Worm (Caenorhabditis elegans) whole organism, L3 larva: ENCODE data around the gene C03A3.1.

ENCODE experiments used
- R02D3.7 ChIP-seq: fragments of 150-350 bp; optimal IDR thresholded peaks from 2 replicates; lab custom pipeline; 2014; ENCODE audit warnings: missing biosample characterization, missing genetic modification characterization
- ZK546.5 ChIP-seq: sonication (generic microtip); optimal IDR thresholded peaks from 2 replicates; lab custom pipeline; 2017; ENCODE audit warnings: missing biosample characterization, missing genetic modification characterization
- aly-2 ChIP-seq: fragments of 150-350 bp; optimal IDR thresholded peaks from 2 replicates; lab custom pipeline; 2014; ENCODE audit warnings: missing biosample characterization, missing genetic modification characterization
- ceh-16 ChIP-seq: sonication (generic microtip); optimal IDR thresholded peaks from 2 replicates; lab custom pipeline; 2017; ENCODE audit warnings: missing biosample characterization, missing genetic modification characterization
- ceh-9 ChIP-seq: sonication (generic microtip); optimal IDR thresholded peaks from 2 replicates; lab custom pipeline; 2018; ENCODE audit warnings: missing biosample characterization, missing genetic modification characterization
- daf-12 ChIP-seq: fragments of 150-350 bp; optimal IDR thresholded peaks from 2 replicates; lab custom pipeline; 2014; ENCODE audit warnings: missing biosample characterization, missing genetic modification reagents, missing genetic modification characterization
- egl-27 ChIP-seq: sonication (generic microtip); optimal IDR thresholded peaks from 4 replicates; lab custom pipeline; 2017; ENCODE audit warnings: missing biosample characterization, missing genetic modification reagents, missing genetic modification characterization
- egl-5 ChIP-seq: fragments of 150-350 bp; optimal IDR thresholded peaks from 2 replicates; lab custom pipeline; 2017; ENCODE audit warnings: missing biosample characterization, missing genetic modification reagents, missing genetic modification characterization, inconsistent platforms
- elt-2 ChIP-seq: sonication (generic microtip); optimal IDR thresholded peaks from 2 replicates; lab custom pipeline; 2016; ENCODE audit warnings: missing genetic modification reagents, mild to moderate bottlenecking, missing genetic modification characterization, missing compliant biosample characterization
- elt-3 ChIP-seq, 3 experiments: fragments of 150-350 bp in 1 of 3; sonication (generic microtip) in 2 of 3; optimal IDR thresholded peaks; 2 replicates in 2 of 3; 4 replicates in 1 of 3; lab custom pipeline; 2014 to 2017; ENCODE audit warnings: missing biosample characterization in 3 of 3, missing genetic modification characterization in 3 of 3
- eor-1 ChIP-seq, 2 experiments: fragments of 150-350 bp; optimal IDR thresholded peaks; 2 replicates each; lab custom pipeline; 2014 to 2018; ENCODE audit warnings: missing biosample characterization in 2 of 2, missing genetic modification characterization in 2 of 2
- fkh-10 ChIP-seq: sonication (generic microtip); optimal IDR thresholded peaks from 2 replicates; lab custom pipeline; 2017; ENCODE audit warnings: missing biosample characterization, missing genetic modification reagents, missing genetic modification characterization
- lin-39 ChIP-seq: fragments of 150-350 bp; optimal IDR thresholded peaks from 2 replicates; lab custom pipeline; 2018; ENCODE audit warnings: missing biosample characterization, missing genetic modification reagents, missing genetic modification characterization
- lsy-12 ChIP-seq: sonication (generic microtip); optimal IDR thresholded peaks from 2 replicates; lab custom pipeline; 2016; ENCODE audit warnings: mild to moderate bottlenecking, missing genetic modification characterization, missing compliant biosample characterization
- mml-1 ChIP-seq: fragments of 150-350 bp; sonication (generic microtip); optimal IDR thresholded peaks from 3 replicates; lab custom pipeline; 2014; ENCODE audit warnings: missing biosample characterization, missing genetic modification characterization
- nfya-1 ChIP-seq: sonication (generic microtip); optimal IDR thresholded peaks from 2 replicates; lab custom pipeline; 2017; ENCODE audit warnings: missing genetic modification characterization, mild to moderate bottlenecking, missing compliant biosample characterization, antibody characterized with exemption, moderate library complexity; ENCODE audit not compliant: insufficient read depth
- nhr-11 ChIP-seq: fragments of 150-350 bp; optimal IDR thresholded peaks from 2 replicates; lab custom pipeline; 2014; ENCODE audit warnings: missing biosample characterization, missing genetic modification characterization
- nhr-12 ChIP-seq: fragments of 150-350 bp; optimal IDR thresholded peaks from 2 replicates; lab custom pipeline; 2014; ENCODE audit warnings: missing biosample characterization, missing genetic modification characterization
- nhr-23 ChIP-seq: fragments of 150-350 bp; optimal IDR thresholded peaks from 2 replicates; lab custom pipeline; 2014; ENCODE audit warnings: missing biosample characterization, missing genetic modification reagents, missing genetic modification characterization
- nhr-25 ChIP-seq: sonication (generic microtip); optimal IDR thresholded peaks from 2 replicates; lab custom pipeline; 2017; ENCODE audit warnings: missing biosample characterization, missing genetic modification characterization
- nhr-28 ChIP-seq: fragments of 150-350 bp; optimal IDR thresholded peaks from 2 replicates; lab custom pipeline; 2014; ENCODE audit warnings: missing biosample characterization, missing genetic modification characterization
- nhr-43 ChIP-seq: sonication (generic microtip); optimal IDR thresholded peaks from 2 replicates; lab custom pipeline; 2016; ENCODE audit warnings: mild to moderate bottlenecking, missing genetic modification characterization, missing compliant biosample characterization; ENCODE audit not compliant: poor library complexity, severe bottlenecking
- nhr-76 ChIP-seq: fragments of 150-350 bp; sonication (generic microtip); optimal IDR thresholded peaks from 5 replicates; lab custom pipeline; 2014; ENCODE audit warnings: missing biosample characterization, missing genetic modification characterization
- nhr-77 ChIP-seq: fragments of 150-350 bp; optimal IDR thresholded peaks from 2 replicates; lab custom pipeline; 2014; ENCODE audit warnings: missing biosample characterization, missing genetic modification characterization
- pha-4 ChIP-seq: fragments of 150-350 bp; optimal IDR thresholded peaks from 2 replicates; lab custom pipeline; 2014; ENCODE audit warnings: missing biosample characterization, missing genetic modification reagents, missing genetic modification characterization
- pqm-1 ChIP-seq: fragments of 150-350 bp; optimal IDR thresholded peaks from 2 replicates; lab custom pipeline; 2017; ENCODE audit warnings: missing biosample characterization, missing genetic modification characterization, inconsistent platforms
- sea-2 ChIP-seq: fragments of 150-350 bp; sonication (generic microtip); optimal IDR thresholded peaks from 4 replicates; lab custom pipeline; 2014; ENCODE audit warnings: missing biosample characterization, missing genetic modification reagents, missing genetic modification characterization
- skn-1 ChIP-seq: fragments of 150-350 bp; optimal IDR thresholded peaks from 2 replicates; lab custom pipeline; 2014; ENCODE audit warnings: missing biosample characterization, missing genetic modification characterization
- snpc-4 ChIP-seq: fragments of 150-350 bp; optimal IDR thresholded peaks from 2 replicates; lab custom pipeline; 2014; ENCODE audit warnings: missing biosample characterization, missing genetic modification characterization
- ztf-11 ChIP-seq: fragments of 150-350 bp; optimal IDR thresholded peaks from 2 replicates; lab custom pipeline; 2014; ENCODE audit warnings: missing biosample characterization, missing genetic modification characterization

Gene C03A3.1

ce11 chrX:11264715-11265114 lies 7.6 kb downstream of the C03A3.1 start:
- TF ChIP-seq pqm-1 (tag; lab: Kevin White, UChicago) (peak; percentile 84), snpc-4 (tag; lab: Kevin White, UChicago) (no peak), elt-2 (tag; lab: Kevin White, UChicago) (peak; percentile 82)

DNA sequence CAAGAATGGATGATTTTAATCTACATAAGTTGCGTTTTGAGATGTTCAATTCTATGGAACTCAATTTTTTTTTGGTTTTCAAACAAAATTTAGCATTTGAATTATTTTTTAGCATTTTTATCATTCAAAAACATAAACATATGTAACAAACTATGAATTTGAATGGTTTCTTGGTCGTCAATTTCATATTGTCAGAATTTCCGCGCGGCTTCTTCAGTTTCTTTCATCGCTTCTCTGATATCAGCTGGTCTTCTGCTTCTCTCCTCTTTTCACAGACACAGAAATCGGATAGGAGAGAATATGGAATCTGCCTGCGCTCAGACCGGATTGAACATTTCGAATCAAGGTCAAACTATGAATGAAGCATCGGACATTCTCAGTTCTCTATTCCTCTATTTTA lies 9.6 kb downstream of the C03A3.1 start, which contains the start of gene C03A3.9:
TSS of gene C03A3.9 (plus strand) at position 301 of the 400 bp plus-strand sequence.
- TF ChIP-seq aly-2 (tag; lab: Kevin White, UChicago) (no peak), elt-3 (tag; optimal IDR thresholded peaks at IDR 0.05; lab: Kevin White, UChicago) (no peak), nhr-25 (peak; percentile 21), sea-2 (GFP tag; lab: Kevin White, UChicago) (no peak), egl-27 (tag; lab: Kevin White, UChicago) (no peak)

DNA sequence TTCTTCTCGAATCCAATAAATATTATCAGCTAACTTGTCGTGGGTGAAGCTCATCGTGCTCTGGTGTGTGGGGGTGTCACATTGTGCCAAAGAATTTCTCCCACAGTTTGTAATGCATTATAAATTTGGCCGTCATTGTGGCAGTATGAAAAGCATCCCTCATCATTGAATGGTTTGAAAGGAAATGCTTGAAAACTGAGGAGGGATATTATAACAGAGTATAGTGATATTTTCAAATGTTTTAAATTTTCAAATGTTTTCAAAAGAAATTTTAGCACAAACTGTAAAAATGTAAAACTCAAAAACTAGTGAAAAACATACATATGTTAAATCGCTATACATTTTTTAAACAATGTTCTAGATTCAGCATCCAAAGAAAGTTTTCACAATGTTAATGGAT lies 11.8 kb downstream of the C03A3.1 start, which contains the start of gene C03A3.3:
TSS of gene C03A3.3 (minus strand) at position 101 of the 400 bp plus-strand sequence.
- no peak for TF ChIP-seq nhr-76 (tag; lab: Kevin White, UChicago)
- TF ChIP-seq elt-2 (tag; lab: Kevin White, UChicago), result no peak
- no peak for TF ChIP-seq ZK546.5 (tag; lab: Kevin White, UChicago)
- TF ChIP-seq pha-4, result no peak
- no peak for TF ChIP-seq skn-1
- TF ChIP-seq R02D3.7 (tag; lab: Kevin White, UChicago), result no peak
- TF ChIP-seq nfya-1, result no peak
- TF ChIP-seq fkh-10, result no peak
- TF ChIP-seq nhr-43 (tag; lab: Kevin White, UChicago), result no peak
- no peak for TF ChIP-seq ceh-9 (tag; lab: Kevin White, UChicago)

ce11 chrX:11270882-11271281 lies 13.7 kb downstream of the C03A3.1 start, which contains the start of gene ifa-1:
TSS of gene ifa-1 (plus strand) at chrX:11271182.
- TF ChIP-seq daf-12 (tag; lab: Kevin White, UChicago) (no peak), egl-27 (tag; lab: Kevin White, UChicago) (no peak), aly-2 (tag; lab: Kevin White, UChicago) (no peak), nfya-1 (no peak), ceh-16 (tag; lab: Kevin White, UChicago) (no peak)

DNA sequence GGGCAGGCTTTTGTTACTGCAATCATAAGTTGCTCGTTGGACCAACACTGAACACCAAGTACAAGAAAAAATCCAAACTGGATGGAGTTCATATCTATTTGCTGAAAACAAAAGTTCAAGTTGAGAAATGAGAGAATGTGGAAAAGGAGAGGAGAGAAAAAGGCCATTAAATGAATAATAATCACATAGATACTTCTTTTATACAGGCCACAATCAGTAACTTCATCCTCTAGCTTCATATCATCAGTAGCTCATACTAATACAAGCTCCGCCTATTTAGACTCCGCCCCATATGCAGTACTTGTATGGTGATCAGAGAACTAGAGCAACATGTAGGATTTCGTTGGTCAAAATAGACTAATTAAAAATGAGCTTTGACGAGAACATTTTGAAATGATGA lies 22.1 kb downstream of the C03A3.1 start, which contains the start of gene F38B2.2:
TSS of gene F38B2.2 (minus strand) at position 101 of the 400 bp plus-strand sequence.
- TF ChIP-seq ZK546.5 (tag; lab: Kevin White, UChicago) (no peak), lin-39 (no peak), snpc-4 (tag; lab: Kevin White, UChicago) (no peak), pha-4 (no peak), nhr-28 (no peak), nhr-43 (tag; lab: Kevin White, UChicago) (no peak), nhr-11 (tag; lab: Kevin White, UChicago) (no peak), daf-12 (tag; lab: Kevin White, UChicago) (no peak), aly-2 (tag; lab: Kevin White, UChicago) (no peak), nhr-76 (tag; lab: Kevin White, UChicago) (no peak), egl-5 (no peak), ztf-11 (tag; lab: Kevin White, UChicago) (no peak), fkh-10 (no peak), nhr-77 (no peak), ceh-16 (tag; lab: Kevin White, UChicago) (no peak), nfya-1 (no peak), nhr-12 (no peak), R02D3.7 (tag; lab: Kevin White, UChicago) (no peak), eor-1 (tag; optimal IDR thresholded peaks at IDR 0.05; lab: Kevin White, UChicago) (no peak)

- no peak for TF ChIP-seq nhr-77
- no peak for TF ChIP-seq lsy-12 (tag; lab: Kevin White, UChicago)
- TF ChIP-seq mml-1 (tag; lab: Kevin White, UChicago), result no peak
- TF ChIP-seq pqm-1 (tag; lab: Kevin White, UChicago), result no peak
- TF ChIP-seq nhr-25, result no peak
- TF ChIP-seq daf-12 (tag; lab: Kevin White, UChicago), result no peak
- no peak for TF ChIP-seq nhr-23 (tag; lab: Kevin White, UChicago)
- no peak for TF ChIP-seq nhr-43 (tag; lab: Kevin White, UChicago)
These were observed 24.0 kb downstream of the C03A3.1 start, which contains the start of gene F38B2.6 for ce11 chrX:11281148-11281547. TSS of gene F38B2.6 (minus strand) at chrX:11281248.
